Worm (Caenorhabditis elegans) whole organism, L3 larva: ENCODE results near the gene ZK795.3.
A peak's percentile ranks its signal among the peaks of the same experiment; 100 is the strongest.

Source experiments
- R02D3.7 ChIP-seq: fragments of 150-350 bp; optimal IDR thresholded peaks from 2 replicates; lab custom pipeline; 2014; ENCODE audit warnings: missing biosample characterization, missing genetic modification characterization
- aly-2 ChIP-seq: fragments of 150-350 bp; optimal IDR thresholded peaks from 2 replicates; lab custom pipeline; 2014; ENCODE audit warnings: missing biosample characterization, missing genetic modification characterization
- ama-1 ChIP-seq: fragments of 150-350 bp; optimal IDR thresholded peaks from 2 replicates; lab custom pipeline; 2018
- egl-27 ChIP-seq: sonication (generic microtip); optimal IDR thresholded peaks from 4 replicates; lab custom pipeline; 2017; ENCODE audit warnings: missing biosample characterization, missing genetic modification reagents, missing genetic modification characterization
- egl-5 ChIP-seq: fragments of 150-350 bp; optimal IDR thresholded peaks from 2 replicates; lab custom pipeline; 2017; ENCODE audit warnings: missing biosample characterization, missing genetic modification reagents, missing genetic modification characterization, inconsistent platforms
- elt-1 ChIP-seq: fragments of 150-350 bp; optimal IDR thresholded peaks from 2 replicates; lab custom pipeline; 2014; ENCODE audit warnings: missing biosample characterization, missing genetic modification characterization
- elt-2 ChIP-seq: sonication (generic microtip); optimal IDR thresholded peaks from 2 replicates; lab custom pipeline; 2016; ENCODE audit warnings: missing genetic modification reagents, mild to moderate bottlenecking, missing genetic modification characterization, missing compliant biosample characterization
- elt-3 ChIP-seq, 3 experiments: fragments of 150-350 bp in 1 of 3; sonication (generic microtip) in 2 of 3; optimal IDR thresholded peaks; 2 replicates in 2 of 3; 4 replicates in 1 of 3; lab custom pipeline; 2014 to 2017; ENCODE audit warnings: missing biosample characterization in 3 of 3, missing genetic modification characterization in 3 of 3
- eor-1 ChIP-seq, 2 experiments: fragments of 150-350 bp; optimal IDR thresholded peaks; 2 replicates each; lab custom pipeline; 2014 to 2018; ENCODE audit warnings: missing biosample characterization in 2 of 2, missing genetic modification characterization in 2 of 2
- fkh-10 ChIP-seq: sonication (generic microtip); optimal IDR thresholded peaks from 2 replicates; lab custom pipeline; 2017; ENCODE audit warnings: missing biosample characterization, missing genetic modification reagents, missing genetic modification characterization
- fkh-2 ChIP-seq: fragments of 150-350 bp; optimal IDR thresholded peaks from 2 replicates; lab custom pipeline; 2014; ENCODE audit warnings: missing biosample characterization, missing genetic modification reagents, missing genetic modification characterization
- fos-1 ChIP-seq: fragments of 150-350 bp; optimal IDR thresholded peaks from 2 replicates; lab custom pipeline; 2014; ENCODE audit warnings: missing biosample characterization, missing genetic modification characterization
- hmg-11 ChIP-seq: sonication (generic microtip); optimal IDR thresholded peaks from 2 replicates; lab custom pipeline; 2016; ENCODE audit warnings: missing genetic modification characterization, missing compliant biosample characterization
- jun-1 ChIP-seq: fragments of 150-350 bp; optimal IDR thresholded peaks from 2 replicates; lab custom pipeline; 2014; ENCODE audit warnings: missing biosample characterization, missing genetic modification reagents, missing genetic modification characterization
- lin-39 ChIP-seq: fragments of 150-350 bp; optimal IDR thresholded peaks from 2 replicates; lab custom pipeline; 2018; ENCODE audit warnings: missing biosample characterization, missing genetic modification reagents, missing genetic modification characterization
- lsy-12 ChIP-seq: sonication (generic microtip); optimal IDR thresholded peaks from 2 replicates; lab custom pipeline; 2016; ENCODE audit warnings: mild to moderate bottlenecking, missing genetic modification characterization, missing compliant biosample characterization
- mdl-1 ChIP-seq: fragments of 150-350 bp; optimal IDR thresholded peaks from 2 replicates; lab custom pipeline; 2014; ENCODE audit warnings: missing biosample characterization, missing genetic modification characterization
- nhr-11 ChIP-seq: fragments of 150-350 bp; optimal IDR thresholded peaks from 2 replicates; lab custom pipeline; 2014; ENCODE audit warnings: missing biosample characterization, missing genetic modification characterization
- nhr-12 ChIP-seq: fragments of 150-350 bp; optimal IDR thresholded peaks from 2 replicates; lab custom pipeline; 2014; ENCODE audit warnings: missing biosample characterization, missing genetic modification characterization
- nhr-237 ChIP-seq: fragments of 150-350 bp; optimal IDR thresholded peaks from 2 replicates; lab custom pipeline; 2014; ENCODE audit warnings: missing biosample characterization, missing genetic modification characterization
- nhr-25 ChIP-seq: sonication (generic microtip); optimal IDR thresholded peaks from 2 replicates; lab custom pipeline; 2017; ENCODE audit warnings: missing biosample characterization, missing genetic modification characterization
- nhr-43 ChIP-seq: sonication (generic microtip); optimal IDR thresholded peaks from 2 replicates; lab custom pipeline; 2016; ENCODE audit warnings: mild to moderate bottlenecking, missing genetic modification characterization, missing compliant biosample characterization; ENCODE audit not compliant: poor library complexity, severe bottlenecking
- nhr-76 ChIP-seq: fragments of 150-350 bp; sonication (generic microtip); optimal IDR thresholded peaks from 5 replicates; lab custom pipeline; 2014; ENCODE audit warnings: missing biosample characterization, missing genetic modification characterization
- nhr-77 ChIP-seq: fragments of 150-350 bp; optimal IDR thresholded peaks from 2 replicates; lab custom pipeline; 2014; ENCODE audit warnings: missing biosample characterization, missing genetic modification characterization
- pha-4 ChIP-seq: fragments of 150-350 bp; optimal IDR thresholded peaks from 2 replicates; lab custom pipeline; 2014; ENCODE audit warnings: missing biosample characterization, missing genetic modification reagents, missing genetic modification characterization
- sea-2 ChIP-seq: fragments of 150-350 bp; sonication (generic microtip); optimal IDR thresholded peaks from 4 replicates; lab custom pipeline; 2014; ENCODE audit warnings: missing biosample characterization, missing genetic modification reagents, missing genetic modification characterization
- skn-1 ChIP-seq: fragments of 150-350 bp; optimal IDR thresholded peaks from 2 replicates; lab custom pipeline; 2014; ENCODE audit warnings: missing biosample characterization, missing genetic modification characterization
- snpc-4 ChIP-seq: fragments of 150-350 bp; optimal IDR thresholded peaks from 2 replicates; lab custom pipeline; 2014; ENCODE audit warnings: missing biosample characterization, missing genetic modification characterization
- tbx-2 ChIP-seq: sonication (generic microtip); optimal IDR thresholded peaks from 2 replicates; lab custom pipeline; 2016; ENCODE audit warnings: mild to moderate bottlenecking, missing genetic modification characterization, missing compliant biosample characterization
- unc-39 ChIP-seq: sonication (generic microtip); optimal IDR thresholded peaks from 4 replicates; lab custom pipeline; 2017; ENCODE audit warnings: missing biosample characterization, missing genetic modification characterization
- unc-62 ChIP-seq: fragments of 150-350 bp; sonication (generic microtip); optimal IDR thresholded peaks from 4 replicates; lab custom pipeline; 2014; ENCODE audit warnings: missing biosample characterization, missing genetic modification reagents, missing genetic modification characterization
- zag-1 ChIP-seq: fragments of 150-350 bp; optimal IDR thresholded peaks from 2 replicates; lab custom pipeline; 2014; ENCODE audit warnings: missing biosample characterization, missing genetic modification characterization
- ztf-11 ChIP-seq: fragments of 150-350 bp; optimal IDR thresholded peaks from 2 replicates; lab custom pipeline; 2014; ENCODE audit warnings: missing biosample characterization, missing genetic modification characterization
- ztf-4 ChIP-seq: fragments of 150-350 bp; optimal IDR thresholded peaks from 2 replicates; lab custom pipeline; 2014; ENCODE audit warnings: missing biosample characterization, missing genetic modification characterization

ZK795.3 gene

DNA sequence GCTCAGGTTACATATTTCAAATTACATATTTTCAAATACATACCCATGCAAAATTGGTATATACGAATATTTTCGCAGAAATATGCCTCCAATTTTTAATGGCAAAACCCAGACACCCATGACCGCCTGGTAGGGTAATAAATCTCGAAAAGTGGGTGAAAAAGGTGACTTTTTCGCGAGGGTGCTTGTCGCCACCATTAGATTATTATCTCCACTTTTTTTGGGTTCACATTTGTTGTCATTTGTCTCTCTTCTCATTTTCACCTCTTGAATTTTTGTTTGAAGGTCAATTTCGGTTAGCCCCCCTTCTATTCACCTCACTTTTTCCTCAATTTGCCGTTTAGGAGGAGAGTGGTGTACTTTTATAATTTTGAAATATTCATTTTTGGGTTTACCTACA is 18.9 kb upstream of the ZK795.3 start:
- TF ChIP-seq egl-5 (tag; lab: Kevin White, UChicago): no peak
- peak; percentile 5 for TF ChIP-seq elt-1
- peak; percentile 44 for TF ChIP-seq nhr-25 (tag; lab: Kevin White, UChicago)

ce11 chrIV:12542011-12542410 is 17.2 kb upstream of the ZK795.3 start, which contains the start of gene ham-1:
Gene ham-1, plus strand, starts transcription at chrIV:12542183.
- no peak for TF ChIP-seq aly-2 (tag; lab: Kevin White, UChicago)
- no peak for TF ChIP-seq elt-1
- TF ChIP-seq lin-39 (tag; lab: Kevin White, UChicago): no peak
- TF ChIP-seq elt-3 (tag; optimal IDR thresholded peaks at IDR 0.05; lab: Kevin White, UChicago): no peak
- TF ChIP-seq nhr-12 (tag; lab: Kevin White, UChicago): no peak
- TF ChIP-seq snpc-4 (tag; lab: Kevin White, UChicago): no peak
- no peak for TF ChIP-seq lsy-12 (tag; lab: Kevin White, UChicago)
- TF ChIP-seq fkh-2 (tag; lab: Kevin White, UChicago): no peak
- no peak for TF ChIP-seq zag-1 (tag; lab: Kevin White, UChicago)
- TF ChIP-seq nhr-11 (tag; lab: Kevin White, UChicago): no peak
- TF ChIP-seq sea-2 (GFP tag; lab: Kevin White, UChicago): no peak
- no peak for TF ChIP-seq mdl-1

DNA sequence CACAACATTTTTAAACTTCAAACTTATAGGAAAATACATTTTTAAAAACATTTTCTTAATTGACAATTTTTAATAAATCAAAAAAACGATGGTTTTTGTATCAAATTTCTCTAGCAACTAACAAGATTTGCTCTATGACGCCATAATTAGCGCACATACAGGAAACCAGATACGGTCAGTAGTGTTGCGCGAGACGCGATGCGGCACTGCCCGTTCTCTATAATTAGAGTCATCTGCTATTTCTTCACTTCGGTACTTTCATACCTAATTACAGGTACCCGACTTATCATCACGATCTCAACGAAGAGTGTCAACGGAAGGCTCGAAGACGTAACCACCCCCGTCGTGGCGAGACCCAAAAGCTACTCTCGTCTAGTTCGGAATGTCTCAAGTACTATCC is 14.5 kb upstream of the ZK795.3 start:
- TF ChIP-seq pha-4 (no peak), unc-39 (no peak), zag-1 (tag; lab: Kevin White, UChicago) (no peak), fkh-2 (tag; lab: Kevin White, UChicago) (no peak), skn-1 (tag; lab: Kevin White, UChicago) (no peak), nhr-43 (no peak)

ce11 chrIV:12545393-12545792 is 13.8 kb upstream of the ZK795.3 start:
- TF ChIP-seq pha-4: peak; percentile 7
- TF ChIP-seq sea-2 (GFP tag; lab: Kevin White, UChicago): no peak

ce11 chrIV:12545902-12546301 is 13.3 kb upstream of the ZK795.3 start:
- TF ChIP-seq nhr-237: no peak
- TF ChIP-seq nhr-77 (tag; lab: Kevin White, UChicago): no peak
- no peak for TF ChIP-seq unc-62 (GFP tag; lab: Kevin White, UChicago)
- TF ChIP-seq eor-1 (tag; optimal IDR thresholded peaks at IDR 0.05; lab: Kevin White, UChicago): no peak
- TF ChIP-seq egl-27: no peak
- TF ChIP-seq jun-1 (tag; lab: Kevin White, UChicago): no peak
- no peak for TF ChIP-seq mdl-1
- no peak for TF ChIP-seq tbx-2 (tag; lab: Kevin White, UChicago)
- TF ChIP-seq nhr-76 (tag; lab: Kevin White, UChicago): no peak
- no peak for TF ChIP-seq elt-1
- no peak for TF ChIP-seq hmg-11 (tag; lab: Kevin White, UChicago)
- TF ChIP-seq ztf-4 (tag; lab: Kevin White, UChicago): no peak
- TF ChIP-seq elt-2: no peak
- no peak for TF ChIP-seq ztf-11
- TF ChIP-seq R02D3.7 (tag; lab: Kevin White, UChicago): no peak
- TF ChIP-seq nhr-12 (tag; lab: Kevin White, UChicago): no peak
- no peak for TF ChIP-seq fos-1
- no peak for TF ChIP-seq egl-5 (tag; lab: Kevin White, UChicago)
- no peak for TF ChIP-seq lsy-12 (tag; lab: Kevin White, UChicago)
- TF ChIP-seq, all 47 proteins: peak for 0

- TF ChIP-seq ama-1 (no peak), fkh-10 (no peak), aly-2 (tag; lab: Kevin White, UChicago) (no peak)
Observed at ce11 chrIV:12547824-12548223, 11.3 kb upstream of the ZK795.3 start, which contains the start of gene ipmk-1. Gene ipmk-1, plus strand, starts transcription at chrIV:12548124.
